Fruit fly (Drosophila melanogaster) whole organism, adult: Measurements from ENCODE around the gene CG7557.

Experiments used
- CG5204 ChIP-seq: fragments of 200-800 bp; sonication (Bioruptor generic); optimal IDR thresholded peaks from 2 replicates; lab custom pipeline; 2016; ENCODE audit warnings: missing biosample characterization, missing genetic modification characterization
- CG7045 ChIP-seq: fragments of 200-800 bp; sonication (Bioruptor generic); optimal IDR thresholded peaks from 2 replicates; lab custom pipeline; 2017; ENCODE audit warnings: missing biosample characterization, mild to moderate bottlenecking, missing genetic modification characterization

DNA sequence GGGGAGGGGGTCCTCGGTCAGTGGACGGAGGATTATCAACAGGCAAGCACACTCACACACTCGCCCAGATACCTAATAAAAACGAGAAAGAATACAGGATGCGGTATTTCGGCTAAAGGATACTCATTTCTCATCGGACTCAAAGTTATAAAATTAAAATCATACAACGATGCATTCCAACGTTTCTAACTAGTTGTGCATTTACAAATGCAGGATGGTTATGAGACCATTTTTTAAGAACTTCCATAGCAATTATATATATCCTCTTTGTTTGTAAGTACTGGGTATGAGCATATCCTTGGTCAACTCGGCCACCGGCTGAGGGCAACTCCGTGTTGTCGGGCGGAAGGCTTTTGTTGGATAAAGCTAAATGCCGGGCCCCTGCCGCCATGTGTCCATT is 42.7 kb upstream of the CG7557 start:
- no peak for TF ChIP-seq CG7045 (GFP tag; lab: Kevin White, UChicago)
- TF ChIP-seq CG5204: no peak
